Fruit fly (Drosophila melanogaster) whole organism, wandering third instar larva: Measurements from ENCODE around the gene jub.

ENCODE experiments used
- Dfd ChIP-seq: fragments of >200 bp; optimal IDR thresholded peaks from 2 replicates; lab custom pipeline; 2017; ENCODE audit warnings: missing biosample characterization, missing genetic modification characterization
- GATAd ChIP-seq: sonication (Bioruptor generic); optimal IDR thresholded peaks from 2 replicates; lab custom pipeline; 2016; ENCODE audit warnings: missing biosample characterization, missing genetic modification characterization
- Jra ChIP-seq: sonication (Bioruptor generic); optimal IDR thresholded peaks from 2 replicates; lab custom pipeline; 2016; ENCODE audit warnings: missing biosample characterization, missing genetic modification characterization
- OdsH ChIP-seq: fragments of 200-800 bp; sonication (Bioruptor generic); optimal IDR thresholded peaks from 2 replicates; lab custom pipeline; 2016; ENCODE audit warnings: missing biosample characterization, mild to moderate bottlenecking, missing genetic modification characterization
- Rel ChIP-seq, 2 experiments: fragments of 200-800 bp; sonication (Bioruptor generic) in 1 of 2; optimal IDR thresholded peaks; 2 replicates in 1 of 2; 3 replicates in 1 of 2; lab custom pipeline; 2016 to 2019; ENCODE audit warnings: mild to moderate bottlenecking in 2 of 2, missing biosample characterization in 2 of 2, missing genetic modification characterization in 2 of 2, moderate library complexity in 1 of 2
- Sp1 ChIP-seq: fragments of 200-800 bp; sonication (Bioruptor generic); optimal IDR thresholded peaks from 3 replicates; lab custom pipeline; 2019; ENCODE audit warnings: missing biosample characterization, mild to moderate bottlenecking, missing genetic modification characterization, moderate library complexity
- Vsx2 ChIP-seq: fragments of 200-300, 225-300 bp; sonication (Bioruptor generic); optimal IDR thresholded peaks from 2 replicates; lab custom pipeline; 2018; ENCODE audit warnings: missing biosample characterization, missing genetic modification characterization; ENCODE audit not compliant: partially characterized antibody
- br ChIP-seq: fragments of 200-800 bp; sonication (Bioruptor generic); optimal IDR thresholded peaks from 2 replicates; lab custom pipeline; 2016; ENCODE audit warnings: missing biosample characterization, missing genetic modification characterization
- brk ChIP-seq: fragments of 200-800 bp; sonication (Bioruptor generic); optimal IDR thresholded peaks from 2 replicates; lab custom pipeline; 2016; ENCODE audit warnings: missing biosample characterization, mild to moderate bottlenecking, missing genetic modification characterization
- ey ChIP-seq: fragments of 200-800 bp; sonication (Bioruptor generic); optimal IDR thresholded peaks from 2 replicates; lab custom pipeline; 2016; ENCODE audit warnings: missing biosample characterization, missing genetic modification characterization
- lola ChIP-seq: fragments of >200 bp; optimal IDR thresholded peaks from 2 replicates; lab custom pipeline; 2017; ENCODE audit warnings: missing biosample characterization, missing genetic modification characterization
- psq ChIP-seq: fragments of 200-800 bp; sonication (Bioruptor generic); optimal IDR thresholded peaks from 3 replicates; lab custom pipeline; 2017; ENCODE audit warnings: missing biosample characterization, mild to moderate bottlenecking, missing genetic modification characterization, moderate library complexity
- sv ChIP-seq: fragments of 200-800 bp; sonication (Bioruptor generic); optimal IDR thresholded peaks from 3 replicates; lab custom pipeline; 2016; ENCODE audit warnings: missing biosample characterization, missing genetic modification characterization
- woc ChIP-seq: sonication (Bioruptor generic); optimal IDR thresholded peaks from 2 replicates; lab custom pipeline; 2016; ENCODE audit warnings: missing biosample characterization, mild to moderate bottlenecking, missing genetic modification characterization

- no peak for TF ChIP-seq woc (GFP tag; lab: Kevin White, UChicago)
- TF ChIP-seq Dfd (GFP tag; lab: Kevin White, UChicago), result no peak
- TF ChIP-seq Sp1 (GFP tag; lab: Kevin White, UChicago), result no peak
- no peak for TF ChIP-seq Rel (GFP tag; optimal IDR thresholded peaks at IDR 0.05; lab: Kevin White, UChicago)
- TF ChIP-seq Rel (tag; optimal IDR thresholded peaks at IDR 0.05; lab: Kevin White, UChicago), result no peak
- no peak for TF ChIP-seq sv
- no peak for TF ChIP-seq GATAd (GFP tag; lab: Kevin White, UChicago)
- TF ChIP-seq brk (GFP tag; lab: Kevin White, UChicago), result no peak
- no peak for TF ChIP-seq Jra
- no peak for TF ChIP-seq OdsH
- no peak for TF ChIP-seq ey (GFP tag; lab: Kevin White, UChicago)
- no peak for TF ChIP-seq Vsx2
- no peak for TF ChIP-seq psq (GFP tag; lab: Kevin White, UChicago)
- no peak for TF ChIP-seq lola
- no peak for TF ChIP-seq br
Measured at dm6 chrX:13822753-13823152, 7.4 kb downstream of the jub start, which contains the start of gene Nup93-1.
